Worm (Caenorhabditis elegans): ENCODE data around the gene Y97E10C.1.

ce11 chrV:7737710-7738109 is 9.0 kb downstream of the Y97E10C.1 start, which contains the start of gene srr-9:
- TF ChIP-seq flt-1 (GFP tag; IDR thresholded peaks at IDR 0.05): no peak
- no peak for TF ChIP-seq ztf-29 (GFP tag; IDR thresholded peaks at IDR 0.05)
- TF ChIP-seq tab-1 (GFP tag; IDR thresholded peaks at IDR 0.05): no peak

Data from whole organism, midembryonic.